Fruit fly (Drosophila melanogaster): ENCODE data around the gene nAChRbeta1.

The nAChRbeta1 gene

DNA sequence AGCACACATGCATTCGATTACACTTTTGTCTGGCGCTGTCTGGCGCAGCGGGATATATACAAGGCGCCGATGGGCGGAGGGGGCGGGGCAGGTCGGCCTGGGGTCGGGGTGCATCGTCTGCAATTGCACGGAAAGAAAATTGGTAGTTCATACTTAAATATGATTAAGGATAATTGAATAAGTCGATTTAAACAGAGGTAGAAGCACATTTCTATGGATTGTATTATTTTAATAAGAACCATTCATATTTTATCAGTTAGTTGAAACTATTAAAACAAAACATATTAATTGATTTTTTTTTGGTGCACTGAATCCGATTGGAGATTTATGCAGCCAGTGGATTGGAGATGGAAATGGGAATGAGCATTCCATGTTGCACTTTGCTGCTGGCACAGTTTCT lies 29.2 kb upstream of the nAChRbeta1 start (continued):
- TF ChIP-seq fd59A (GFP tag; optimal IDR thresholded peaks at IDR 0.05), result no peak
- TF ChIP-seq fkh (GFP tag; optimal IDR thresholded peaks at IDR 0.05), result no peak
- TF ChIP-seq cyc (GFP tag; optimal IDR thresholded peaks at IDR 0.05), result peak; percentile 1
- no peak for TF ChIP-seq Hr39 (GFP tag; optimal IDR thresholded peaks at IDR 0.05)
- no peak for TF ChIP-seq Eip75B (GFP tag; optimal IDR thresholded peaks at IDR 0.05)
- no peak for TF ChIP-seq CG4318 (GFP tag; optimal IDR thresholded peaks at IDR 0.05)
- TF ChIP-seq spab (GFP tag; optimal IDR thresholded peaks at IDR 0.05), result no peak
- TF ChIP-seq CG3032 (tag; optimal IDR thresholded peaks at IDR 0.05), result no peak
- no peak for TF ChIP-seq CG34406 (GFP tag; optimal IDR thresholded peaks at IDR 0.05)

DNA sequence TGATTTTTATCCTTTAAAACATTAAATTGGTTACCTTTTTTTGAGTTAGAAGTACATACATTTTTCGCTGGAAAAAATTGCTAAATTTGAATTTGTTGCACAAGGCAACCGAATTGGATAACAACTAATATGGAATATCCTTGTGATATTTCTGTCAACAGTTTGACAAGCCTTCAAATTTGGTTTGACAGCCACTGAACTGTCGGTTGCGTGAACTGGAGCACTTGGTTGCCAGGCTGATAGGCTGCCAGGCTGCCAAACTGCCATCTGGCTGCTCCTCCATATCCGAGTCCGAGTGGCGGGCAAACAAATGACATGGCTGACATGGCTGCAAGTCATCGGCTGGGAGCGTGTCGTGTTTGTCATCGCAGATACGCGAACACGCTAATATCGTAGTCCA lies 27.9 kb upstream of the nAChRbeta1 start:
- TF ChIP-seq CG7368 (GFP tag; optimal IDR thresholded peaks at IDR 0.05) (no peak), Eip93F (GFP tag; optimal IDR thresholded peaks at IDR 0.05) (no peak), fd85E (GFP tag; optimal IDR thresholded peaks at IDR 0.05) (no peak)

DNA sequence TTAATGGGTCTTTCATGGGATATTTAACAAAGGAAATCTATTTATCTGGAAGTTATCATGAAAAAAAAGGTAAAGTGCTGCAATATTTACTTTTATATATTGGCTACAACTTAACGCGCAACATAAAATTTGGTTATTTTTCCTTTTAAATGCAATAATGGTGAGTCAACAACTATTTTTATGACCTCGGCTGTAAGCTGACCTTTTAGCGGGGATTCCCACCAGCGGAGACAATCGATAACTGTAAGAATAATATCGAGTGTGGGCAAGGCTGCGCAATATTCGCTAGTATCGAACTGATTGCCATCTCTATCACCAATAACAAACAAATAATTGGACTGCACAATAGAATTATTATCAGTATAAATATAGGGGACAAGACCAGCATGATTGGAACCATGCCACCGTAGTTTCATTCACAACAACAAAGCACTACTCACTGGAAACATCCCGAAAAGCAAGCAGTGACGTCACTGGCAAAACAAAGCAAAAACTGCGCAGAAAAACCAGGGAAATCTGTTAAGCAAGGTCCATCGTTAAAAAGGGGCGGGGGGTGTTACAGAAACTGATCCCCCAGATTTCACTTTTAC lies 25.9 kb upstream of the nAChRbeta1 start, which contains the start of gene Syx17:
TSS of gene Syx17 (plus strand) at position 308 of the 590 bp plus-strand sequence.
- TF ChIP-seq Eip78C (GFP tag), result peak; percentile 86
- TF ChIP-seq vri (GFP tag; optimal IDR thresholded peaks at IDR 0.05), result peak; percentile 25
- no peak for TF ChIP-seq CG6854 (GFP tag; optimal IDR thresholded peaks at IDR 0.05)
- TF ChIP-seq svp (GFP tag), result peak; percentile 99
- TF ChIP-seq CG16779 (tag; optimal IDR thresholded peaks at IDR 0.05), result peak; percentile 23
- peak; percentile 58; the same call in 2 of the 3 replicates for TF ChIP-seq CG8119 (GFP tag; IDR thresholded peaks at IDR 0.05)
- no peak for TF ChIP-seq fd85E (GFP tag; optimal IDR thresholded peaks at IDR 0.05)
- peak; percentile 33 for TF ChIP-seq CG1621 (tag; optimal IDR thresholded peaks at IDR 0.05)
- TF ChIP-seq pdm3 (GFP tag; optimal IDR thresholded peaks at IDR 0.05), result peak; percentile 54
- TF ChIP-seq CG3032 (tag; optimal IDR thresholded peaks at IDR 0.05), result peak; percentile 28
- peak; percentile 33 for TF ChIP-seq Lpt (GFP tag; optimal IDR thresholded peaks at IDR 0.05)
- peak; percentile 63 for TF ChIP-seq Eip75B (GFP tag; optimal IDR thresholded peaks at IDR 0.05)
- TF ChIP-seq Smox (GFP tag; optimal IDR thresholded peaks at IDR 0.05), result peak; percentile 60
- TF ChIP-seq eg (GFP tag; IDR thresholded peaks at IDR 0.05), result peak; percentile 77
- TF ChIP-seq Blimp-1 (GFP tag; optimal IDR thresholded peaks at IDR 0.05), result no peak
- no peak for TF ChIP-seq salr (GFP tag; optimal IDR thresholded peaks at IDR 0.05)
- peak; percentile 47 for TF ChIP-seq CG10669 (GFP tag; optimal IDR thresholded peaks at IDR 0.05)
- no peak for TF ChIP-seq fd59A (GFP tag; optimal IDR thresholded peaks at IDR 0.05)
- TF ChIP-seq fkh (GFP tag; optimal IDR thresholded peaks at IDR 0.05), result peak; percentile 88
- peak; percentile 57 for TF ChIP-seq OdsH (GFP tag; optimal IDR thresholded peaks at IDR 0.05)
- peak; percentile 61 for TF ChIP-seq esn (GFP tag; optimal IDR thresholded peaks at IDR 0.05)
- TF ChIP-seq CG11902 (GFP tag; optimal IDR thresholded peaks at IDR 0.05), result peak; percentile 5
- peak; percentile 36 for TF ChIP-seq CG34406 (GFP tag; optimal IDR thresholded peaks at IDR 0.05)
- TF ChIP-seq dac (GFP tag; optimal IDR thresholded peaks at IDR 0.05), result no peak
- peak; percentile 62 for TF ChIP-seq CG3919 (GFP tag; optimal IDR thresholded peaks at IDR 0.05)
- TF ChIP-seq lz (GFP tag; optimal IDR thresholded peaks at IDR 0.05), result peak; percentile 50
- TF ChIP-seq CG8632 (GFP tag; optimal IDR thresholded peaks at IDR 0.05), result peak; percentile 36
- no peak for TF ChIP-seq Sox15 (GFP tag; optimal IDR thresholded peaks at IDR 0.05)
- no peak for TF ChIP-seq CG7368 (GFP tag; optimal IDR thresholded peaks at IDR 0.05)
- peak; percentile 11 for TF ChIP-seq Ets21C (GFP tag; optimal IDR thresholded peaks at IDR 0.05)
- TF ChIP-seq Hr39 (GFP tag; optimal IDR thresholded peaks at IDR 0.05), result peak; percentile 65
- peak; percentile 55; the same call in 1 of the 2 replicates for TF ChIP-seq CG11294 (GFP tag; IDR thresholded peaks at IDR 0.05)
- peak; percentile 45 for TF ChIP-seq acj6 (GFP tag; optimal IDR thresholded peaks at IDR 0.05)
- peak; percentile 12 for TF ChIP-seq CG11762 (GFP tag; optimal IDR thresholded peaks at IDR 0.05; ENCODE audit: insufficient read depth)
- TF ChIP-seq CG31627 (GFP tag; optimal IDR thresholded peaks at IDR 0.05), result peak; percentile 65
- TF ChIP-seq CG8319 (GFP tag; optimal IDR thresholded peaks at IDR 0.05), result no peak
- TF ChIP-seq Eip93F (GFP tag; optimal IDR thresholded peaks at IDR 0.05), result no peak
- TF ChIP-seq Met (GFP tag; optimal IDR thresholded peaks at IDR 0.05), result peak; percentile 31
- TF ChIP-seq Sox102F (GFP tag; optimal IDR thresholded peaks at IDR 0.05), result peak; percentile 39
- TF ChIP-seq CG15336 (GFP tag; IDR thresholded peaks at IDR 0.05), result peak; percentile 67
- TF ChIP-seq spab (GFP tag; optimal IDR thresholded peaks at IDR 0.05), result peak; percentile 23
- peak; percentile 50 for TF ChIP-seq achi (GFP tag; optimal IDR thresholded peaks at IDR 0.05)
- TF ChIP-seq net (GFP tag; optimal IDR thresholded peaks at IDR 0.05), result peak; percentile 63
- TF ChIP-seq CG32006 (GFP tag; optimal IDR thresholded peaks at IDR 0.05), result peak; percentile 59

Measured in whole organism, prepupa.